Worm (Caenorhabditis elegans): ENCODE measurements around the gene F17C11.12.

- TF ChIP-seq ztf-29 (GFP tag; IDR thresholded peaks at IDR 0.05) (no peak), T22C8.4 (GFP tag; IDR thresholded peaks at IDR 0.05) (no peak), flt-1 (GFP tag; IDR thresholded peaks at IDR 0.05) (no peak), klf-2 (GFP tag; conservative IDR thresholded peaks at IDR 0.05) (no peak), ztf-23 (GFP tag; IDR thresholded peaks at IDR 0.05) (no peak), ref-1 (GFP tag; conservative IDR thresholded peaks at IDR 0.05) (no peak), tab-1 (GFP tag; IDR thresholded peaks at IDR 0.05) (no peak), cog-1 (tag; optimal IDR thresholded peaks at IDR 0.05) (no peak), med-1 (GFP tag; optimal IDR thresholded peaks at IDR 0.05; ENCODE audit: insufficient read depth) (no peak)
Observed at ce11 chrV:10954832-10955231, 18.1 kb upstream of the F17C11.12 start, which contains the start of gene F17C11.6.

Measured in whole organism, midembryonic.